Worm (Caenorhabditis elegans): ENCODE measurements around the gene pkc-3.

pkc-3 gene

DNA sequence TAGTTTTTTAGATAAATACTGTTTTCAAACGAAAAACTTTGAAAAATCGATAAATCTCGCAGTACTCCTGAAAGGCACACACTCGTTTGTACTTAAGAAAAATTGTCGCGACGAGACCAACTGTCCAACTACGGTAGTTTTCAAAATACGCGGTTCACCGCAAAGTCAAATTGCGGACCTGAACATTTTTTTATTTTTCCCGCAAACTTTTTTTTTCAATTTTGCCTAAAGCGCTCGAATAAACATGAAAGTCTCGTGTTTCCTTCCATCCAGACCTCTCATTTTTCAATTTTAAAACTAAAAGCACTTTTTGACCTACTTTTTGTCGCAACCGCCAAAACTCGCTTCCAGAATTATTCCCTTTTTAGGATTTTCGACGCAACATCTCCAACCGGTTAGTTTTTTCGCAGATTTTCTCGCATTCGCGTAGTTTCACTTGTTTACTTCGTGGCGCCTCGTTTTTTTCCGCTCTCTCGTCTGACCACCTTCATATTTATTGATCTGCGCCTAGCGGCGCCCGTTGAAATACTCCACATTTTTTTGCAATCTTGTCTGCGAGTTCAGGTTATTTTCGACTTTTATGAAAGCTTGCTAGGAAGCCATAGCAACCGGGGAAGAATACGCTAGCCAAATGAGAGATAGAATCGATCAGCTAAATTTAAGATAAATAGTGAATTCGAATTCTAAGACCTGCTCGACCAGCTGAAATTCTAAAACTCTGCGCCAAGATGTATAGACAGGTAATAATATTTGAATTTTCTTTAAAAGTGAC lies 2.2 kb upstream of the pkc-3 start, which contains the start of gene prdx-2 (continued):
- TF ChIP-seq nhr-120 (GFP tag; IDR thresholded peaks at IDR 0.05), result no peak
- TF ChIP-seq ceh-100 (GFP tag; IDR thresholded peaks at IDR 0.05), result no peak
- TF ChIP-seq dpff-1 (tag; optimal IDR thresholded peaks at IDR 0.05), result no peak

DNA sequence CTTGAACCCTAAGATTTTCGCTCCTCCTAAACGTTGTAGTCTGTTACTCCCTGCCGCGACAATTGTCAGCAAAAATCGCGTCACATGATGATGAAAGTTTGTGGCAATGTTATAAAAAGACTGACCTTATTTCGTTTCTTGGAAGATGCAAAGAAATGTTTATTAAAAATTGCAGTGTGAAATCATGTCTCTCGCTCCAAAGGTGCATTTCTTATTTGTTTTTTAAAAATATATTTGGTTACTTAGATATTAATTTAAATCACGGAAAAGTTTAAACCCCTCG lies 1.6 kb upstream of the pkc-3 start:
- TF ChIP-seq ZK185.1 (tag; optimal IDR thresholded peaks at IDR 0.05; ENCODE audit: poor library complexity, severe bottlenecking) (no peak), let-607 (tag; optimal IDR thresholded peaks at IDR 0.05) (peak in 1 of 2 experiments; percentile 5), F39B2.1 (GFP tag; IDR thresholded peaks at IDR 0.05) (no peak), hsf-1 (GFP tag; IDR thresholded peaks at IDR 0.05) (no peak), nhr-80 (tag; optimal IDR thresholded peaks at IDR 0.05) (peak; percentile 16), lin-26 (GFP tag; IDR thresholded peaks at IDR 0.05) (0 out of 2 replicates have a peak, but pooled peaks have one; percentile 29)

DNA sequence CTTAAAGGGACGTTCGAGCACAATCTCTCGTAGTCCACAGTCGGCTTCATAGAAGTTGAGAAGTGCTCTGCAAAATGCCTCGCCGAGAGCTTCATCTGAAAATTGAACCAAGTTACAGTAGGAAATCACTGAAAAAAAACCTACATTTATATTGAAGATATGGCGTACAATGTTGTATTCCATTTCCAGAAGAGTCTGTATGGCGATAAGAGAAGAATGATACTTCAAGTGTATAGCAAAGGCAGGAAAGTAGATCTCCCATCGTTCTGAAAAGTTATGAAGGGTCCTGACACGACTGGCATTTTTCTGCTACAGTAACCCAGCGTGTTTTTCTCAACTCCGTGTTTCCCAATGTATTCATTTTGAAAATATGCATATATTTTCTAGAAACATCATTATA lies 4.5 kb downstream of the pkc-3 start:
- TF ChIP-seq nhr-179 (tag; optimal IDR thresholded peaks at IDR 0.05), result no peak
- no peak for TF ChIP-seq madf-8 (GFP tag; conservative IDR thresholded peaks at IDR 0.05)
- TF ChIP-seq nfyb-1 (GFP tag; IDR thresholded peaks at IDR 0.05), result 0 out of 2 replicates have a peak, but pooled peaks have one; percentile 8
- TF ChIP-seq hrde-1 (tag; optimal IDR thresholded peaks at IDR 0.05; ENCODE audit: borderline replicate concordance), result peak; percentile 53
- TF ChIP-seq ztf-25 (GFP tag; IDR thresholded peaks at IDR 0.05), result no peak
- TF ChIP-seq akir-1 (GFP tag; optimal IDR thresholded peaks at IDR 0.05), result no peak

DNA sequence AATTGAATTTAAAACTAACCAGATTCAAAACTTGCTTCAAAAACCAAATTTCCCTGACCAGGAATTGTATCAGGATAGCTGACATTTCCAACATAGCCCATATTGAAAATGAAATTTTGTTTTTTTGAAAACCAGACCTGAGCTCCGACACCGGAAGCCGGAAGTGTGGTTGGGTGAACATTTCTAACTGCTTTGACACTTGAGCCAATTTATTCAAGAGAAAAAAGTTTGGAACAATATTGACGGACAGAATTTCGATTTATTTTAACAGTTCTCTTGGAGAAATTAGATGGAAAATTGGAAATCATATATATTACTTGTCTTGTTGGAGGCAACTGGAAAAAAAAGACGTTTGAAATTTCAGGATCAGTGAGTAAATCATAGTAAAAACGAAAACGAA lies 7.4 kb downstream of the pkc-3 start, which contains the start of gene ccpp-6:
ccpp-6 (minus strand) TSS at position 101 of the 400 bp plus-strand sequence.
- TF ChIP-seq hsf-1 (GFP tag; IDR thresholded peaks at IDR 0.05) (0 out of 2 replicates have a peak, but pooled peaks have one; percentile 22), aptf-2 (GFP tag; conservative IDR thresholded peaks at IDR 0.05) (no peak), xnd-1 (tag; optimal IDR thresholded peaks at IDR 0.05) (no peak), Y95B8A.8 (GFP tag; IDR thresholded peaks at IDR 0.05) (peak; percentile 36; the same call in 1 of the 2 replicates), B0336.3 (GFP tag; IDR thresholded peaks at IDR 0.05) (peak; percentile 40; the same call in 1 of the 2 replicates), madf-3 (GFP tag; IDR thresholded peaks at IDR 0.05) (0 out of 2 replicates have a peak, but pooled peaks have one; percentile 42), Y53G8AR.9 (GFP tag; conservative IDR thresholded peaks at IDR 0.05) (0 out of 2 replicates have a peak, but pooled peaks have one; percentile 11), him-1 (tag; optimal IDR thresholded peaks at IDR 0.05) (peak; percentile 23), C06A6.2 (GFP tag; conservative IDR thresholded peaks at IDR 0.05) (no peak)

DNA sequence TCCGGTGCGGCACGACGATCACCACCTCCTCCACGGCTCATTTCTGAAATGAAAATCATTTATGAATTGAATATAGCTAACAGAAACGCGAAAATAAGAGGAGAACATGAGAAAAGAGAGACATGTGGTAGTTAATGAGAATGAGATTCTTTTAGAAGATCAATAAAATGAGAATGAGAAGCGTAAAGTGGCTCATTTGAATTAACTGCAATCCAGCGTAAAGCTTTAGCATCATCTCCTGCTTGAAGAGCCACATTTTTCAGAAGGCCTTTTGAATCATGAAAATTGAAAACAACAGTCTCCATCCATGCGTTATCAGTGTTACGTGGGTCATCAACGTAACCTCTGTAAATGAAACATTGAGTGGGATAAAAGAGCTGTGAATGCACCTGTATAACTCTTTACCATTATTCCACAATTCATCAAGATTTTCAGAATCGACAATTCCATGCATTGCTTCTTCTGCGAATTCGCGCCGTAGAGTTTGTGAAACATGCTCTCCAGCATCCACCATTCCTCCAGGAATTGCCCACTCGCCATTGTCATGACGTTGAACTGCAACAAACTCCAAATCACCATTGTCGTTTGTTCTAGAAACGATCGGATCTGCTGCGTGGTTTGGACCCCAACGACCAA lies 9.1 kb downstream of the pkc-3 start, which contains the start of gene rsp-4:
rsp-4 (minus strand) TSS at position 51 of the 636 bp plus-strand sequence.
- TF ChIP-seq lin-54 (GFP tag; optimal IDR thresholded peaks at IDR 0.05), result no peak
- TF ChIP-seq nfyb-1 (GFP tag; IDR thresholded peaks at IDR 0.05), result 0 out of 2 replicates have a peak, but pooled peaks have one; percentile 36

ce11 chrII:5389831-5390323 lies 10.1 kb downstream of the pkc-3 start, which contains the start of gene ndx-6:
Gene ndx-6, minus strand, starts transcription at chrII:5389881.
- peak; percentile 9 for TF ChIP-seq ztf-26 (tag; optimal IDR thresholded peaks at IDR 0.05)
- TF ChIP-seq lin-35 (GFP tag; optimal IDR thresholded peaks at IDR 0.05), result peak; percentile 63 to 96 (median 83)
- TF ChIP-seq mes-4 (tag; optimal IDR thresholded peaks at IDR 0.05), result no peak
- peak; percentile 80 for TF ChIP-seq lin-40 (tag; optimal IDR thresholded peaks at IDR 0.05)
- TF ChIP-seq lin-54 (GFP tag; optimal IDR thresholded peaks at IDR 0.05), result peak; percentile 98
- peak; percentile 60; the same call in 1 of the 2 replicates for TF ChIP-seq ceh-100 (GFP tag; IDR thresholded peaks at IDR 0.05)
- TF ChIP-seq lsl-1 (GFP tag; optimal IDR thresholded peaks at IDR 0.05), result peak; percentile 46
- peak; percentile 79 for TF ChIP-seq mcd-1 (GFP tag; IDR thresholded peaks at IDR 0.05)
- peak; percentile 50 for TF ChIP-seq pha-4 (tag; optimal IDR thresholded peaks at IDR 0.05)
- peak; percentile 78 for TF ChIP-seq Y53G8AR.9 (GFP tag; conservative IDR thresholded peaks at IDR 0.05)
- TF ChIP-seq hmg-20 (GFP tag; IDR thresholded peaks at IDR 0.05), result 0 out of 2 replicates have a peak, but pooled peaks have one; percentile 13
- no peak for TF ChIP-seq nfya-2 (GFP tag; IDR thresholded peaks at IDR 0.05)
- TF ChIP-seq let-607 (tag; optimal IDR thresholded peaks at IDR 0.05), result peak in 1 of 2 experiments; percentile 52
- peak; percentile 28 for TF ChIP-seq tlf-1 (GFP tag; optimal IDR thresholded peaks at IDR 0.05)
- peak; percentile 92 for TF ChIP-seq dpl-1 (GFP tag; optimal IDR thresholded peaks at IDR 0.05)
- peak; percentile 58 for TF ChIP-seq repo-1 (tag; optimal IDR thresholded peaks at IDR 0.05)
- peak; percentile 52; the same call in 1 of the 2 replicates for TF ChIP-seq pbrm-1 (GFP tag; IDR thresholded peaks at IDR 0.05)
